Fruit fly (Drosophila melanogaster): ENCODE data around the gene CG14418.

CG14418 gene

DNA sequence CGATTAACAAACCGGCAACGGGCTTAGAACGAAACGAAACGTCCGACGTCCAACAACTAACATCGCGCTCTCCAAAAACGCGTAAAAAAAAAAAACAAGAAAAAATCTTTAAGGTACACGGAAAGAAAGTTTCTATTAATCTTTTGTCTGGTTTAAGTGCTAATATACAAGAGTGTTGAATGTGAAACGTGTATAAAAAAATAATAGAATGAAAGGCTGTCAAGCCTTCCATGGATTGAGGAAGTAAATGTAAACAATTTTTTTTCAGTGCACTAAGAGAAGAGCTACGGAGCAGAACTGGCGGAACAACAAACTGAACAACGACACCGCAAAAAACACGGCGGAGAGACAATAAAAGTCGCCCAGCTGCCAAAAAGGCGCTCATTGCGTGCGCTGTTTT is 36.3 kb upstream of the CG14418 start, which contains the start of gene CG3588 (continued):
- peak; percentile 35 for TF ChIP-seq CrebB (tag; optimal IDR thresholded peaks at IDR 0.05)
- TF ChIP-seq phol (tag; optimal IDR thresholded peaks at IDR 0.05), result peak; percentile 51
- TF ChIP-seq CG30403 (GFP tag; optimal IDR thresholded peaks at IDR 0.05), result peak; percentile 78
- TF ChIP-seq dati (GFP tag; IDR thresholded peaks at IDR 0.05), result 0 out of 2 replicates have a peak, but pooled peaks have one; percentile 37
- peak; percentile 66 for TF ChIP-seq fd3F (GFP tag; optimal IDR thresholded peaks at IDR 0.05)
- no peak for TF ChIP-seq CG3407 (GFP tag; optimal IDR thresholded peaks at IDR 0.05)
- peak; percentile 69 for TF ChIP-seq CG1647 (GFP tag; optimal IDR thresholded peaks at IDR 0.05)
- TF ChIP-seq Elba2 (GFP tag; optimal IDR thresholded peaks at IDR 0.05), result no peak
- peak; percentile 60 for TF ChIP-seq CG6854 (GFP tag; optimal IDR thresholded peaks at IDR 0.05)
- TF ChIP-seq Chrac-16 (GFP tag; optimal IDR thresholded peaks at IDR 0.05), result peak; percentile 68
- TF ChIP-seq Hmx (GFP tag; optimal IDR thresholded peaks at IDR 0.05), result no peak
- no peak for TF ChIP-seq CG9797 (GFP tag; optimal IDR thresholded peaks at IDR 0.05)
- no peak for TF ChIP-seq Opbp (GFP tag; IDR thresholded peaks at IDR 0.05; ENCODE audit: partially characterized antibody)
- TF ChIP-seq CG18011 (GFP tag; optimal IDR thresholded peaks at IDR 0.05), result peak; percentile 46
- TF ChIP-seq Hey (tag; optimal IDR thresholded peaks at IDR 0.05), result no peak
- peak; percentile 18 for TF ChIP-seq CG18764 (GFP tag; optimal IDR thresholded peaks at IDR 0.05)
- TF ChIP-seq CG31224 (GFP tag; IDR thresholded peaks at IDR 0.05), result peak; percentile 62
- TF ChIP-seq Hr3 (GFP tag; optimal IDR thresholded peaks at IDR 0.05), result peak; percentile 53
- TF ChIP-seq Ptx1 (GFP tag; IDR thresholded peaks at IDR 0.05), result peak; percentile 77
- no peak for TF ChIP-seq nerfin-1 (tag; optimal IDR thresholded peaks at IDR 0.05)
- TF ChIP-seq ATbp (GFP tag; optimal IDR thresholded peaks at IDR 0.05), result peak; percentile 33
- no peak for TF ChIP-seq ftz-f1 (GFP tag; optimal IDR thresholded peaks at IDR 0.05)
- no peak for TF ChIP-seq mirr (GFP tag; optimal IDR thresholded peaks at IDR 0.05)
- TF ChIP-seq CG34376 (GFP tag; optimal IDR thresholded peaks at IDR 0.05), result peak; percentile 48
- peak; percentile 53 for TF ChIP-seq CG6765 (GFP tag; optimal IDR thresholded peaks at IDR 0.05)
- TF ChIP-seq CG4730 (GFP tag; IDR thresholded peaks at IDR 0.05), result peak; percentile 69
- TF ChIP-seq sens-2 (GFP tag; IDR thresholded peaks at IDR 0.05), result no peak
- peak; percentile 77 for TF ChIP-seq caup (GFP tag; optimal IDR thresholded peaks at IDR 0.05; ENCODE audit: severe bottlenecking)
- TF ChIP-seq HmgZ (tag; optimal IDR thresholded peaks at IDR 0.05), result peak; percentile 50
- TF ChIP-seq ham (GFP tag; IDR thresholded peaks at IDR 0.05), result no peak
- TF ChIP-seq chn (GFP tag; optimal IDR thresholded peaks at IDR 0.05), result peak; percentile 36
- no peak for TF ChIP-seq Nf-YC (tag; optimal IDR thresholded peaks at IDR 0.05)
- TF ChIP-seq Kr (GFP tag; optimal IDR thresholded peaks at IDR 0.05), result no peak
- TF ChIP-seq Scr (GFP tag; IDR thresholded peaks at IDR 0.05; ENCODE audit: partially characterized antibody), result no peak
- TF ChIP-seq Sry-δ (GFP tag; optimal IDR thresholded peaks at IDR 0.05), result no peak
- peak; percentile 48 for TF ChIP-seq Dad (GFP tag; optimal IDR thresholded peaks at IDR 0.05)
- TF ChIP-seq Xrp1 (GFP tag; IDR thresholded peaks at IDR 0.05), result peak; percentile 76
- TF ChIP-seq Nf-YA (GFP tag; IDR thresholded peaks at IDR 0.05), result 0 out of 2 replicates have a peak, but pooled peaks have one; percentile 19
- TF ChIP-seq MTF-1 (GFP tag; optimal IDR thresholded peaks at IDR 0.05; ENCODE audit: borderline replicate concordance), result peak; percentile 21
- TF ChIP-seq Awh (GFP tag; IDR thresholded peaks at IDR 0.05), result peak; percentile 43; the same call in 1 of the 2 replicates
- peak; percentile 39 for TF ChIP-seq repo (GFP tag; optimal IDR thresholded peaks at IDR 0.05)
- TF ChIP-seq CG34224 (GFP tag; IDR thresholded peaks at IDR 0.05; ENCODE audit: partially characterized antibody), result no peak
- TF ChIP-seq CG11504 (tag; optimal IDR thresholded peaks at IDR 0.05), result peak; percentile 76
- TF ChIP-seq Dip3 (GFP tag; optimal IDR thresholded peaks at IDR 0.05), result peak; percentile 59
- no peak for TF ChIP-seq crc (GFP tag; optimal IDR thresholded peaks at IDR 0.05)
- peak; percentile 73 for TF ChIP-seq bab2 (GFP tag; optimal IDR thresholded peaks at IDR 0.05)
- peak; percentile 37 for TF ChIP-seq Asciz (GFP tag; optimal IDR thresholded peaks at IDR 0.05)
- peak; percentile 58 for TF ChIP-seq Myb (GFP tag; optimal IDR thresholded peaks at IDR 0.05)
- TF ChIP-seq Eip74EF (GFP tag; optimal IDR thresholded peaks at IDR 0.05), result no peak
- TF ChIP-seq CG9437 (GFP tag; optimal IDR thresholded peaks at IDR 0.05), result peak; percentile 45
